Worm (Caenorhabditis elegans) whole organism, L4/young adult: ENCODE measurements around the gene C17A2.3.
"Not testable (repeated sequence)": the region's sequence is repeated elsewhere in the genome, so short reads cannot be mapped to it uniquely, and the experiment has no call there.

Experiments
- W03F9.2 ChIP-seq: fragments of 150-350 bp; optimal IDR thresholded peaks from 2 replicates; lab custom pipeline; 2014; ENCODE audit warnings: missing biosample characterization, missing genetic modification characterization
- dao-5 ChIP-seq: sonication (generic microtip); optimal IDR thresholded peaks from 2 replicates; lab custom pipeline; 2016; ENCODE audit warnings: missing genotype, missing genetic modification characterization, moderate library complexity, missing compliant biosample characterization
- him-1 ChIP-seq: sonication (generic microtip); optimal IDR thresholded peaks from 2 replicates; lab custom pipeline; 2016; ENCODE audit warnings: missing genotype, missing genetic modification reagents, missing genetic modification characterization, missing compliant biosample characterization

The C17A2.3 gene

ce11 chrII:3843305-3843704 lies at the start of gene C17A2.3, which contains the start of gene C17A2.7:
C17A2.3 (plus strand) TSS chrII:3843609.
C17A2.7 (minus strand) TSS chrII:3843405.
- TF ChIP-seq dao-5 (no peak), him-1 (tag; lab: Kevin White, UChicago) (no peak), W03F9.2 (tag; lab: Kevin White, UChicago) (no peak)

DNA sequence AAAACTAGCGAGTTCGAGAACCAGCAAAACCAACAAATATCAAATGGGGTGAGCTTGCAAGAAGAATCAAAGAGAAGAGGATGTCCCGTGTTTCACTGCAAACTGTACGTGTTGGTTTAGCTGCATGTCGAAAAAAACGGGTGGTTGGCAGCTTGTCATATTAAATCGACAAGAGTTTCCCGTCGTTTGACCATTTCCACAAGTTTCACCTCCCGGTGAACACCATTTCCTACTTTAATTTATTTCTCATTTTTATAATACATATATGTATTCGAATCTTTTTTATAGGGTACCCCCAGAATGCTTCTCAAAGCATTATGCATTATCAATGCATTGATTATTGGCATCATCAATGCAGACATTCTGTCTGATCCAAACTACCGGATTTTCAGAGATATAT lies 48.1 kb upstream of the C17A2.3 start, which contains the start of gene Y8A9A.2:
Gene Y8A9A.2, plus strand, starts transcription at position 301 of the 400 bp plus-strand sequence.
- TF ChIP-seq W03F9.2 (tag; lab: Kevin White, UChicago) (no peak), dao-5 (no peak), him-1 (tag; lab: Kevin White, UChicago) (no peak)

DNA sequence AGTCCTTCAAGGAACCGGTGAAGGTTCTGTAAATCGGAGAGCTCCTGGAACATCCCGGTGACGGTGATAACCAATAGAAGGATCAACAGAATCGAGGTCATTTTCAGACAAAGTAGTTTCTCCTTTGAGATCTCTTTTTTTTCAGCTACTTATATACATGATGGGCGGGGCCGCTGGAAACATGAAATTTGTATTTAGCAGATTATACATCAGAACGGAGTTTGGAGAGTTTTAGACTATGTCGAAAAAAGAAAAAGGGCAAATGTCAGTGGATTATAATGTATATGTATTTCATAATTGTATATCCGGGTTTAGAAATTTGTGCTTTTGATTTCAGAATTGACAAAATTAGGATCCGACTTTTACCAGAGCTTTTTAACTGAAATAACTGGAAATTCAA lies 40.2 kb upstream of the C17A2.3 start, which contains the start of gene ins-32:
Gene ins-32, minus strand, starts transcription at position 101 of the 400 bp plus-strand sequence.
- no peak for TF ChIP-seq dao-5
- TF ChIP-seq W03F9.2 (tag; lab: Kevin White, UChicago), result no peak
- TF ChIP-seq him-1 (tag; lab: Kevin White, UChicago), result no peak

- TF ChIP-seq W03F9.2 (tag; lab: Kevin White, UChicago) (no peak), him-1 (tag; lab: Kevin White, UChicago) (no peak), dao-5 (no peak)
Observed at ce11 chrII:3805518-3805917, 37.9 kb upstream of the C17A2.3 start.

ce11 chrII:3806964-3807363 lies 36.4 kb upstream of the C17A2.3 start, which contains the start of gene F54D10.4:
F54D10.4 (minus strand) TSS chrII:3807064.
- TF ChIP-seq him-1 (tag; lab: Kevin White, UChicago), result no peak
- TF ChIP-seq W03F9.2 (tag; lab: Kevin White, UChicago), result no peak
- TF ChIP-seq dao-5, result no peak

- TF ChIP-seq him-1 (tag; lab: Kevin White, UChicago) (no peak), dao-5 (no peak), W03F9.2 (tag; lab: Kevin White, UChicago) (peak; percentile 83)
Observed at ce11 chrII:3808104-3808503, 35.3 kb upstream of the C17A2.3 start, which contains the start of gene F54D10.5. F54D10.5 (minus strand) TSS chrII:3808177.

ce11 chrII:3808643-3809042 lies 34.8 kb upstream of the C17A2.3 start:
- TF ChIP-seq dao-5, result no peak
- TF ChIP-seq W03F9.2 (tag; lab: Kevin White, UChicago), result no peak
- no peak for TF ChIP-seq him-1 (tag; lab: Kevin White, UChicago)

ce11 chrII:3810550-3810949 lies 32.9 kb upstream of the C17A2.3 start:
- TF ChIP-seq him-1 (tag; lab: Kevin White, UChicago), result no peak
- no peak for TF ChIP-seq dao-5
- no peak for TF ChIP-seq W03F9.2 (tag; lab: Kevin White, UChicago)

DNA sequence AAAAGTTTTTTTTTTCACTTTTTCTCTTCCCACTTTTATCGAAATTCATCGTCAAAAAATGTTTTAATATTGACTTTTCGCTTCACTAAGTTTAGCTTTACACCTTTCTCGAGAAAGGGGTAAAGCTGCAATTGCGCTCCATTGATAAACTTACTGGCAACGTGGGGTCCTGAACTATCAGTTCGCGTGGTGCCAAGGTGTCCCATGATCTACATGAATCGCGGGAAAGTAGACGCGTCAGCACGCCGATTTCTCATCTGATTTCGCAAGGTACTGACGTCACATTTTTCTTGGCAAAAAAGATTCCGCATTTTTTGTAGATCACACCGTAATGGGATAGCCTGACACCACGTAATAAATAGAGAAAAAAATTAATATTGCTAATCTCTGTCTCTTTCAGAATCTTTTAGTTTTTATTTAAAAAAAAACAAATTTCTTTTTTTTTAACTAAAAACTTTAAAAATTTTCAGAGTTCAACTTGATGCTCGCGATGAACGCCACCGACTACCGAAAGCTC lies 31.5 kb upstream of the C17A2.3 start, which contains the start of gene lido-15:
Gene lido-15, plus strand, starts transcription at position 467 of the 517 bp plus-strand sequence.
- no peak for TF ChIP-seq him-1 (tag; lab: Kevin White, UChicago)

ce11 chrII:3815445-3816208 lies 27.8 kb upstream of the C17A2.3 start:
- TF ChIP-seq him-1 (tag; lab: Kevin White, UChicago) (no peak), dao-5 (no peak), W03F9.2 (tag; lab: Kevin White, UChicago) (no peak)

DNA sequence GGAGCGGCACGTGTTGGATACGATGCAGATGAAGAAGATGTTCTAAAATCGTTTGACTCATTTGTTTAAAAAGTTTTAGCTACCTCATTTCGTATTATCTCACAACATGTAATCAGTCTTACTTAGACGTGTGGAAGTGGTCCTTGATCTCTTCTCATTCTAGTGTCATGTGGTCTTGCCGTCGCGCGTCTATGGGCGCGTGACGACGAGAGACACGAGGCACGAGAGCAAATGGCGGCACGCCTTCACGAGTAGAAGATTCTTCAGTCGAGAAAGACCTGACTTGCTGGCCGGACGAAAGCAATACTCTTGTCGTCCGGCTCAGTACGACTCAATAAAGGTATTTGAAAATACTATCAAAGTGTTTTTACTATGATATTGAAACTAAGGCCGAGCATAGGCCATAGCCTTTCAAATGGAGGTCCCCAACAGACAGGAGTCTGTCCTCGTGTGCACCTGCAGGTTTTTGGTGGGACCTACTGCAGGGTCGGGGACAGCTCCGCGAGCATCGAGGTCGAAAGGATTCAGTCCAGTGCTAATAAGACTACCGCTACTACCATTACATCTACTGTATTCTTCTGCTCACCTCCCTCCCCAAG lies 27.1 kb upstream of the C17A2.3 start, which contains the start of gene fbxa-24:
Gene fbxa-24, plus strand, starts transcription at position 276 of the 599 bp plus-strand sequence.
- not testable (repeated sequence) for TF ChIP-seq him-1 (tag; lab: Kevin White, UChicago); dao-5; W03F9.2 (tag; lab: Kevin White, UChicago)

DNA sequence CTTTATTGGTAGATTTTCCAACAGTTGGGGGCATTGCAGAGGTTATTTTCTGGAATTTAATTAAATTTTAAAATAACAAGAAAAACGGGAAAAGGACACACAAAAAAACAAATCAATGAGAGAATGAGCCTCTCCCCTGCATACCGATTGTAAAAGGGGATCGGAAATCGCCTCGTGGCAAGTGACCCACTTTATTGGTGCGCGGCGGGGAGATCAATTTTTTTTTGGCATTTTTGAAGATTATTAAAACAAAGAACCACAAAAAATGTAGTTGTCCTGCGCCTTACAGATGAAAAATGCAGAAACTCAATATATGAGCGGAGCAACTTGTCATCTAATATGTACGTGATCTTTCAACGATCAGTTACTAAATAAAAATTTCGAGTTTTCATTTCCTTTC lies 22.2 kb upstream of the C17A2.3 start, which contains the start of gene F54D10.7:
Gene F54D10.7, minus strand, starts transcription at position 49 of the 400 bp plus-strand sequence.
- TF ChIP-seq dao-5, result no peak
- no peak for TF ChIP-seq W03F9.2 (tag; lab: Kevin White, UChicago)
- no peak for TF ChIP-seq him-1 (tag; lab: Kevin White, UChicago)

ce11 chrII:3823855-3824254 lies 19.6 kb upstream of the C17A2.3 start, which contains the start of gene skr-15:
skr-15 (plus strand) TSS chrII:3824155.
- TF ChIP-seq dao-5 (no peak), W03F9.2 (tag; lab: Kevin White, UChicago) (no peak)

DNA sequence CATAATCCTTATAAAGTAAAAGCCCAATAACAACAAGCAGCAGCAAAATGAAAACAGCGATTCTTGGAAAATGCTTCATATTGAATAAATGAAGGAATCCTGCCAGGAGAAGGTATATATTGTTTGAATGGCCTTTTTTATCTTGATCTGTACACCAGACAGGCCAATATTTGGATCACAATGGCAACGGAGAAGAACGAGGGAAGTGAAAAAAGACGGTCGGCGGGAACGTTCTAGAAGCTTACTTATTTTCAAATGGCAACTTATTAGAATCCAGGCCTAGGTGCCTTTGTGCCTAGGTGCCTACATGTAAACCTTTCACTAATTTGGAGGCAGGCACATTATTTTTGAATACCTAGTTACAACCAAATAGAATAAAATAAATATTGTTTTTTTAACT lies 15.6 kb upstream of the C17A2.3 start, which contains the start of gene F54D10.8:
Gene F54D10.8, minus strand, starts transcription at position 101 of the 400 bp plus-strand sequence.
- TF ChIP-seq dao-5 (no peak), him-1 (tag; lab: Kevin White, UChicago) (no peak), W03F9.2 (tag; lab: Kevin White, UChicago) (no peak)
